Fruit fly (Drosophila melanogaster) whole organism, embryonic: ENCODE results near the gene CG8562.

Experiments
- B-H2 ChIP-seq: fragments of 200-800 bp; sonication (Bioruptor generic); optimal IDR thresholded peaks from 2 replicates; lab custom pipeline; 2018; ENCODE audit warnings: missing biosample characterization, mild to moderate bottlenecking, missing genetic modification characterization
- CG10321 ChIP-seq: fragments of 200-800 bp; sonication (Bioruptor generic); IDR thresholded peaks from 2 replicates; pipeline ENCODE4 v1.3.6; 2022; ENCODE audit warnings: missing biosample characterization, missing genetic modification characterization
- CG11247 ChIP-seq: fragments of 200-800 bp; sonication (Bioruptor generic); IDR thresholded peaks from 2 replicates; pipeline ENCODE4 v1.3.6; 2022; ENCODE audit warnings: missing biosample characterization, missing genetic modification characterization
- CG11504 ChIP-seq: fragments of 200-800 bp; sonication (Bioruptor generic); optimal IDR thresholded peaks from 3 replicates; lab custom pipeline; 2019; ENCODE audit warnings: missing biosample characterization, mild to moderate bottlenecking, missing genetic modification characterization, moderate library complexity
- CG11695 ChIP-seq: fragments of 200-800 bp; sonication (Bioruptor generic); IDR thresholded peaks from 3 replicates; pipeline ENCODE4 v1.3.6; 2022; ENCODE audit warnings: missing biosample characterization, missing genetic modification characterization
- CG12071 ChIP-seq: fragments of 200-800 bp; sonication (Bioruptor generic); optimal IDR thresholded peaks from 3 replicates; lab custom pipeline; 2018; ENCODE audit warnings: missing biosample characterization, mild to moderate bottlenecking, missing genetic modification characterization
- CG13287 ChIP-seq: fragments of 200-800 bp; sonication (Bioruptor generic); IDR thresholded peaks from 2 replicates; pipeline ENCODE4 v1.3.6; 2022; ENCODE audit warnings: missing biosample characterization, missing genetic modification characterization; ENCODE audit not compliant: partially characterized antibody
- CG14965 ChIP-seq: fragments of 200-800 bp; sonication (Bioruptor generic); optimal IDR thresholded peaks from 2 replicates; lab custom pipeline; 2016; ENCODE audit warnings: missing biosample characterization, missing genetic modification characterization, borderline replicate concordance
- CG17568 ChIP-seq: fragments of 200-800 bp; sonication (Bioruptor generic); optimal IDR thresholded peaks from 2 replicates; lab custom pipeline; 2018; ENCODE audit warnings: missing biosample characterization, mild to moderate bottlenecking, missing genetic modification characterization, moderate library complexity
- CG17829 ChIP-seq: fragments of 200-800 bp; optimal IDR thresholded peaks from 2 replicates; lab custom pipeline; 2019; ENCODE audit warnings: missing biosample characterization, mild to moderate bottlenecking, missing genetic modification characterization, moderate library complexity
- CG2116 ChIP-seq: fragments of 200-800 bp; sonication (Bioruptor generic); optimal IDR thresholded peaks from 3 replicates; lab custom pipeline; 2018; ENCODE audit warnings: missing biosample characterization, mild to moderate bottlenecking, missing genetic modification characterization
- CG2129 ChIP-seq: fragments of 200-800 bp; sonication (Bioruptor generic); IDR thresholded peaks from 2 replicates; pipeline ENCODE4 v1.3.6; 2022; ENCODE audit warnings: missing biosample characterization, missing genetic modification characterization; ENCODE audit not compliant: partially characterized antibody
- CG30020 ChIP-seq: fragments of 200-800 bp; optimal IDR thresholded peaks from 2 replicates; lab custom pipeline; 2019; ENCODE audit warnings: missing biosample characterization, mild to moderate bottlenecking, missing genetic modification characterization, moderate library complexity
- CG30403 ChIP-seq: fragments of 200-800 bp; sonication (Bioruptor generic); optimal IDR thresholded peaks from 3 replicates; lab custom pipeline; 2016; ENCODE audit warnings: missing biosample characterization, missing genetic modification characterization
- CG4404 ChIP-seq: fragments of 200-800 bp; sonication (Bioruptor generic); IDR thresholded peaks from 2 replicates; pipeline ENCODE4 v1.3.6; 2022; ENCODE audit warnings: missing biosample characterization, missing genetic modification characterization
- CG4617 ChIP-seq: fragments of 200-800 bp; sonication (Bioruptor generic); optimal IDR thresholded peaks from 3 replicates; lab custom pipeline; 2016; ENCODE audit warnings: missing biosample characterization, missing genetic modification characterization, borderline replicate concordance
- CG7928 ChIP-seq: fragments of 200-800 bp; sonication (Bioruptor generic); optimal IDR thresholded peaks from 2 replicates; lab custom pipeline; 2017; ENCODE audit warnings: missing biosample characterization, mild to moderate bottlenecking, missing genetic modification characterization
- CG9727 ChIP-seq: fragments of 200-800 bp; sonication (Bioruptor generic); optimal IDR thresholded peaks from 3 replicates; lab custom pipeline; 2017; ENCODE audit warnings: missing biosample characterization, mild to moderate bottlenecking, missing genetic modification characterization
- CG9876 ChIP-seq: fragments of 200-800 bp; sonication (Bioruptor generic); optimal IDR thresholded peaks from 2 replicates; lab custom pipeline; 2016; ENCODE audit warnings: missing biosample characterization, missing genetic modification characterization
- Chrac-16 ChIP-seq: fragments of 200-800 bp; sonication (Bioruptor generic); optimal IDR thresholded peaks from 3 replicates; lab custom pipeline; 2016; ENCODE audit warnings: missing biosample characterization, missing genetic modification characterization
- Dbx ChIP-seq: fragments of 200-800 bp; sonication (Bioruptor generic); IDR thresholded peaks from 3 replicates; pipeline ENCODE4 v1.3.6; 2022; ENCODE audit warnings: missing biosample characterization, missing genetic modification characterization
- Dp ChIP-seq: fragments of 200-800 bp; sonication (Bioruptor generic); optimal IDR thresholded peaks from 2 replicates; lab custom pipeline; 2018; ENCODE audit warnings: missing biosample characterization, mild to moderate bottlenecking, missing genetic modification characterization, moderate library complexity
- Elba2 ChIP-seq: fragments of 200-800 bp; sonication (Bioruptor generic); optimal IDR thresholded peaks from 3 replicates; lab custom pipeline; 2016; ENCODE audit warnings: missing biosample characterization, missing genetic modification characterization
- Fer3 ChIP-seq: fragments of 200-800 bp; sonication (Bioruptor generic); optimal IDR thresholded peaks from 2 replicates; lab custom pipeline; 2018; ENCODE audit warnings: missing biosample characterization, mild to moderate bottlenecking, missing genetic modification characterization, moderate library complexity
- Hr51 ChIP-seq, 2 experiments: fragments of 200-800 bp; sonication (Bioruptor generic); optimal IDR thresholded peaks; 2 replicates in 1 of 2; 3 replicates in 1 of 2; lab custom pipeline; 2016 to 2018; ENCODE audit warnings: missing biosample characterization in 2 of 2, missing genetic modification characterization in 2 of 2, mild to moderate bottlenecking in 1 of 2, moderate library complexity in 1 of 2
- Hsf ChIP-seq: fragments of 200-800 bp; sonication (Bioruptor generic); optimal IDR thresholded peaks from 3 replicates; lab custom pipeline; 2016; ENCODE audit warnings: missing biosample characterization, missing genetic modification characterization
- Nf-YA ChIP-seq: fragments of 200-800 bp; sonication (Bioruptor generic); IDR thresholded peaks from 2 replicates; pipeline ENCODE4 v1.3.6; 2022; ENCODE audit warnings: missing biosample characterization, missing genetic modification characterization
- PHDP ChIP-seq: fragments of 200-800 bp; sonication (Bioruptor generic); optimal IDR thresholded peaks from 3 replicates; lab custom pipeline; 2018; ENCODE audit warnings: missing biosample characterization, mild to moderate bottlenecking, missing genetic modification characterization, moderate library complexity
- Ptx1 ChIP-seq: fragments of 200-800 bp; sonication (Bioruptor generic); IDR thresholded peaks from 2 replicates; pipeline ENCODE4 v1.3.6; 2022; ENCODE audit warnings: missing biosample characterization, missing genetic modification characterization
- Stat92E ChIP-seq, 3 experiments: fragments of >200 bp in 2 of 3; fragments of 200-800 bp in 1 of 3; sonication (Bioruptor generic) in 1 of 3; optimal IDR thresholded peaks; 2 replicates each; lab custom pipeline; 2017 to 2019; ENCODE audit warnings: missing biosample characterization in 3 of 3, missing genetic modification characterization in 3 of 3, mild to moderate bottlenecking in 1 of 3, moderate library complexity in 1 of 3
- Vsx1 ChIP-seq: fragments of 200-800 bp; sonication (Bioruptor generic); optimal IDR thresholded peaks from 2 replicates; lab custom pipeline; 2017; ENCODE audit warnings: missing biosample characterization, mild to moderate bottlenecking, missing genetic modification characterization, missing genetic modification reagents
- amos ChIP-seq: fragments of 200-800 bp; sonication (Bioruptor generic); IDR thresholded peaks from 2 replicates; pipeline ENCODE4 v1.3.6; 2022; ENCODE audit warnings: missing biosample characterization, missing genetic modification characterization; ENCODE audit not compliant: partially characterized antibody
- chif ChIP-seq, 2 experiments: fragments of 200-800 bp; sonication (Bioruptor generic); optimal IDR thresholded peaks; 3 replicates each; lab custom pipeline; 2016; ENCODE audit warnings: missing biosample characterization in 2 of 2, missing genetic modification characterization in 2 of 2
- da ChIP-seq: fragments of 200-800 bp; sonication (Bioruptor generic); optimal IDR thresholded peaks from 2 replicates; lab custom pipeline; 2016; ENCODE audit warnings: missing biosample characterization, missing genetic modification characterization
- dati ChIP-seq: fragments of 200-800 bp; sonication (Bioruptor generic); IDR thresholded peaks from 2 replicates; pipeline ENCODE4 v1.3.6; 2022; ENCODE audit warnings: missing biosample characterization, missing genetic modification characterization
- emc ChIP-seq: fragments of 200-800 bp; sonication (Bioruptor generic); optimal IDR thresholded peaks from 2 replicates; lab custom pipeline; 2016; ENCODE audit warnings: missing biosample characterization, missing genetic modification characterization
- gcm ChIP-seq: fragments of 200-800 bp; sonication (Bioruptor generic); optimal IDR thresholded peaks from 2 replicates; lab custom pipeline; 2019; ENCODE audit warnings: missing biosample characterization, mild to moderate bottlenecking, missing genetic modification characterization, moderate library complexity
- jigr1 ChIP-seq: fragments of 200-800 bp; sonication (Bioruptor generic); IDR thresholded peaks from 3 replicates; pipeline ENCODE4 v1.3.6; 2022; ENCODE audit warnings: missing biosample characterization, missing genetic modification characterization
- knrl ChIP-seq: fragments of 200-800 bp; sonication (Bioruptor generic); IDR thresholded peaks from 3 replicates; pipeline ENCODE4 v1.3.6; 2022; ENCODE audit warnings: missing biosample characterization, missing genetic modification characterization; ENCODE audit not compliant: partially characterized antibody
- lola ChIP-seq, 3 experiments: fragments of >200 bp in 2 of 3; fragments of 200-800 bp in 1 of 3; sonication (Bioruptor generic) in 1 of 3; optimal IDR thresholded peaks; 2 replicates each; lab custom pipeline; 2017 to 2019; ENCODE audit warnings: missing biosample characterization in 3 of 3, missing genetic modification characterization in 3 of 3, mild to moderate bottlenecking in 1 of 3, moderate library complexity in 1 of 3
- nerfin-1 ChIP-seq: fragments of 200-800 bp; sonication (Bioruptor generic); optimal IDR thresholded peaks from 3 replicates; lab custom pipeline; 2019; ENCODE audit warnings: missing biosample characterization, mild to moderate bottlenecking, missing genetic modification characterization, moderate library complexity
- pan ChIP-seq, 4 experiments: fragments of >200 bp in 3 of 4; fragments of 200-800 bp in 1 of 4; sonication (Bioruptor generic) in 1 of 4; optimal IDR thresholded peaks in 3 of 4; IDR thresholded peaks in 1 of 4; 2 replicates each; pipeline versions ENCODE4 v1.3.6 to Lab custom; 2017 to 2022; ENCODE audit warnings: missing biosample characterization in 2 of 4, missing genetic modification characterization in 2 of 4, mixed read lengths in 1 of 4
- pb ChIP-seq: fragments of 200-800 bp; sonication (Bioruptor generic); optimal IDR thresholded peaks from 3 replicates; lab custom pipeline; 2016; ENCODE audit warnings: missing biosample characterization, missing genetic modification characterization
- shn ChIP-seq: fragments of 200-800 bp; sonication (Bioruptor generic); optimal IDR thresholded peaks from 3 replicates; lab custom pipeline; 2016; ENCODE audit warnings: missing biosample characterization, missing genetic modification characterization
- sob ChIP-seq: fragments of 200-800 bp; sonication (Bioruptor generic); IDR thresholded peaks from 2 replicates; pipeline ENCODE4 v1.3.6; 2022; ENCODE audit warnings: missing biosample characterization, missing genetic modification characterization
- sr ChIP-seq: fragments of 200-800 bp; sonication (Bioruptor generic); IDR thresholded peaks from 3 replicates; pipeline ENCODE4 v1.3.6; 2022; ENCODE audit warnings: missing biosample characterization, missing genetic modification characterization
- stc ChIP-seq: fragments of 200-800 bp; sonication (Bioruptor generic); IDR thresholded peaks from 2 replicates; pipeline ENCODE4 v1.3.6; 2022; ENCODE audit warnings: missing biosample characterization, missing genetic modification characterization
- zen2 ChIP-seq: fragments of 200-800 bp; sonication (Bioruptor generic); IDR thresholded peaks from 3 replicates; pipeline ENCODE4 v1.3.6; 2022; ENCODE audit warnings: missing biosample characterization, missing genetic modification characterization; ENCODE audit not compliant: partially characterized antibody

Gene CG8562

dm6 chr3L:7359827-7360323, 38.2 kb upstream of the CG8562 start, which contains the start of gene pst (continued):
- TF ChIP-seq CG17829 (tag; lab: Kevin White, UChicago) (no peak), sob (GFP tag; lab: Robert Waterston, UW) (peak; percentile 40; the same call in 1 of the 2 replicates), pan (optimal IDR thresholded peaks at IDR 0.05; lab: Kevin White, UChicago) (no peak), pan (GFP tag; optimal IDR thresholded peaks at IDR 0.05 in 1 of 2, IDR thresholded peaks at IDR 0.05 in 1 of 2) (no peak), Fer3 (no peak), nerfin-1 (tag; lab: Kevin White, UChicago) (no peak), sr (GFP tag; lab: Robert Waterston, UW) (no peak), pb (no peak), CG14965 (GFP tag; lab: Kevin White, UChicago) (no peak), amos (GFP tag; lab: Robert Waterston, UW) (peak; percentile 40; the same call in 1 of the 2 replicates), CG9876 (GFP tag; lab: Kevin White, UChicago) (no peak), stc (GFP tag; lab: Robert Waterston, UW) (no peak), chif (GFP tag; optimal IDR thresholded peaks at IDR 0.05; lab: Kevin White, UChicago) (no peak), Hsf (GFP tag; lab: Kevin White, UChicago) (no peak), CG11504 (tag; lab: Kevin White, UChicago) (no peak), Stat92E (GFP tag; optimal IDR thresholded peaks at IDR 0.05; lab: Kevin White, UChicago) (no peak), dati (GFP tag; lab: Robert Waterston, UW) (no peak), Hr51 (GFP tag; optimal IDR thresholded peaks at IDR 0.05; lab: Kevin White, UChicago) (no peak), zen2 (GFP tag; lab: Robert Waterston, UW) (0 out of 3 replicates have a peak, but pooled peaks have one; percentile 15), Chrac-16 (GFP tag; lab: Kevin White, UChicago) (no peak), Ptx1 (GFP tag; lab: Robert Waterston, UW) (no peak), CG7928 (GFP tag; lab: Kevin White, UChicago) (peak; percentile 66), Vsx1 (peak; percentile 64), CG11695 (GFP tag; lab: Robert Waterston, UW) (0 out of 3 replicates have a peak, but pooled peaks have one; percentile 29), Nf-YA (GFP tag; lab: Robert Waterston, UW) (no peak), shn (GFP tag; lab: Kevin White, UChicago) (no peak), CG17568 (peak; percentile 62), CG2129 (GFP tag; lab: Robert Waterston, UW) (no peak), lola (GFP tag; optimal IDR thresholded peaks at IDR 0.05; lab: Kevin White, UChicago) (no peak), CG13287 (GFP tag; lab: Robert Waterston, UW) (no peak), Dp (GFP tag; lab: Kevin White, UChicago) (peak; percentile 44), CG2116 (GFP tag; lab: Kevin White, UChicago) (no peak), CG4617 (no peak), CG9727 (GFP tag; lab: Kevin White, UChicago) (peak; percentile 29), Elba2 (no peak), knrl (GFP tag; lab: Robert Waterston, UW) (no peak), Dbx (GFP tag; lab: Robert Waterston, UW) (peak; percentile 14; the same call in 2 of the 3 replicates), CG30403 (GFP tag; lab: Kevin White, UChicago) (no peak), da (GFP tag; lab: Kevin White, UChicago) (no peak), CG30020 (tag; lab: Kevin White, UChicago) (no peak), gcm (GFP tag; lab: Kevin White, UChicago) (no peak), CG10321 (GFP tag; lab: Robert Waterston, UW) (peak; percentile 18; the same call in 1 of the 2 replicates), B-H2 (peak; percentile 46), emc (no peak), PHDP (tag; lab: Kevin White, UChicago) (peak; percentile 40), jigr1 (GFP tag; lab: Robert Waterston, UW) (no peak), CG12071 (GFP tag; lab: Kevin White, UChicago) (peak; percentile 52), CG4404 (GFP tag; lab: Robert Waterston, UW) (no peak), CG11247 (peak; percentile 29; the same call in 1 of the 2 replicates)
